Worm (Caenorhabditis elegans) whole organism, late embryonic: Measurements from ENCODE around the gene chil-14.

ENCODE experiments used
- Y22D7AL.16 ChIP-seq: sonication (generic microtip); optimal IDR thresholded peaks from 2 replicates; lab custom pipeline; 2016; ENCODE audit warnings: missing genetic modification characterization, missing compliant biosample characterization
- ahr-1 ChIP-seq: sonication (generic microtip); optimal IDR thresholded peaks from 2 replicates; lab custom pipeline; 2016; ENCODE audit warnings: missing genetic modification characterization, missing compliant biosample characterization
- ama-1 ChIP-seq: fragments of 150-350 bp; optimal IDR thresholded peaks from 2 replicates; lab custom pipeline; 2014
- ceh-14 ChIP-seq: sonication (generic microtip); optimal IDR thresholded peaks from 2 replicates; lab custom pipeline; 2016; ENCODE audit warnings: missing genotype, missing genetic modification characterization, missing compliant biosample characterization
- ceh-18 ChIP-seq: sonication (generic microtip); optimal IDR thresholded peaks from 2 replicates; lab custom pipeline; 2016; ENCODE audit warnings: missing genetic modification characterization, missing compliant biosample characterization
- ceh-19 ChIP-seq: fragments of 200-800 bp; sonication (Bioruptor generic); optimal IDR thresholded peaks from 2 replicates; lab custom pipeline; 2018; ENCODE audit warnings: mild to moderate bottlenecking, missing genetic modification characterization, missing compliant biosample characterization
- ceh-22 ChIP-seq: sonication (generic microtip); optimal IDR thresholded peaks from 2 replicates; lab custom pipeline; 2017; ENCODE audit warnings: missing biosample characterization, missing genetic modification characterization
- ceh-30 ChIP-seq: fragments of 150-350 bp; optimal IDR thresholded peaks from 2 replicates; lab custom pipeline; 2014; ENCODE audit warnings: missing biosample characterization, missing genetic modification characterization
- ceh-31 ChIP-seq: sonication (generic microtip); optimal IDR thresholded peaks from 2 replicates; lab custom pipeline; 2016; ENCODE audit warnings: missing genetic modification characterization, missing compliant biosample characterization
- ceh-9 ChIP-seq: sonication (generic microtip); optimal IDR thresholded peaks from 2 replicates; lab custom pipeline; 2016; ENCODE audit warnings: mild to moderate bottlenecking, missing genetic modification characterization, inconsistent platforms, missing compliant biosample characterization
- che-1 ChIP-seq: sonication (generic microtip); optimal IDR thresholded peaks from 2 replicates; lab custom pipeline; 2016; ENCODE audit warnings: mild to moderate bottlenecking, missing genetic modification characterization, missing compliant biosample characterization
- dmd-4 ChIP-seq: sonication (generic microtip); optimal IDR thresholded peaks from 2 replicates; lab custom pipeline; 2016; ENCODE audit warnings: borderline replicate concordance, missing genetic modification characterization, missing compliant biosample characterization
- dve-1 ChIP-seq: sonication (generic microtip); optimal IDR thresholded peaks from 2 replicates; lab custom pipeline; 2017; ENCODE audit warnings: antibody characterized with exemption, mild to moderate bottlenecking, missing genetic modification characterization, missing compliant biosample characterization
- elt-4 ChIP-seq: sonication (generic microtip); optimal IDR thresholded peaks from 2 replicates; lab custom pipeline; 2016; ENCODE audit warnings: missing genetic modification characterization, missing compliant biosample characterization
- fkh-6 ChIP-seq: sonication (generic microtip); optimal IDR thresholded peaks from 2 replicates; lab custom pipeline; 2016; ENCODE audit warnings: missing genetic modification characterization, missing compliant biosample characterization
- gmeb-2 ChIP-seq: sonication (generic microtip); optimal IDR thresholded peaks from 2 replicates; lab custom pipeline; 2016; ENCODE audit warnings: missing genetic modification characterization, inconsistent platforms, missing compliant biosample characterization
- hlh-30 ChIP-seq: sonication (generic microtip); optimal IDR thresholded peaks from 2 replicates; lab custom pipeline; 2017; ENCODE audit warnings: antibody characterized with exemption, missing genetic modification characterization, missing compliant biosample characterization; ENCODE audit not compliant: insufficient read depth
- hlh-6 ChIP-seq: sonication (generic microtip); optimal IDR thresholded peaks from 2 replicates; lab custom pipeline; 2016; ENCODE audit warnings: missing genotype, missing genetic modification characterization, missing compliant biosample characterization
- mec-3 ChIP-seq: sonication (generic microtip); optimal IDR thresholded peaks from 2 replicates; lab custom pipeline; 2016; ENCODE audit warnings: borderline replicate concordance, missing genetic modification characterization, missing compliant biosample characterization
- nfya-1 ChIP-seq: sonication (generic microtip); optimal IDR thresholded peaks from 2 replicates; lab custom pipeline; 2017; ENCODE audit warnings: missing genetic modification characterization, mild to moderate bottlenecking, missing compliant biosample characterization, antibody characterized with exemption, moderate library complexity
- nhr-232 ChIP-seq: sonication (generic microtip); optimal IDR thresholded peaks from 2 replicates; lab custom pipeline; 2016; ENCODE audit warnings: missing genetic modification characterization, missing compliant biosample characterization
- pag-3 ChIP-seq: sonication (generic microtip); optimal IDR thresholded peaks from 2 replicates; lab custom pipeline; 2016; ENCODE audit warnings: missing compliant biosample characterization, missing genetic modification characterization, borderline replicate concordance
- pat-9 ChIP-seq: fragments of 200-800 bp; sonication (Bioruptor generic); optimal IDR thresholded peaks from 2 replicates; lab custom pipeline; 2018; ENCODE audit warnings: mild to moderate bottlenecking, missing genetic modification characterization, moderate library complexity, missing compliant biosample characterization
- pax-1 ChIP-seq: fragments of 150-350 bp; optimal IDR thresholded peaks from 2 replicates; lab custom pipeline; 2014; ENCODE audit warnings: missing biosample characterization, missing genetic modification characterization
- pha-2 ChIP-seq: sonication (generic microtip); optimal IDR thresholded peaks from 2 replicates; lab custom pipeline; 2017; ENCODE audit warnings: mild to moderate bottlenecking, missing genetic modification characterization, missing compliant biosample characterization
- pha-4 ChIP-seq: fragments of 150-350 bp; optimal IDR thresholded peaks from 2 replicates; lab custom pipeline; 2018; ENCODE audit warnings: missing biosample characterization, missing genetic modification reagents, missing genetic modification characterization
- pros-1 ChIP-seq: fragments of 150-350 bp; optimal IDR thresholded peaks from 2 replicates; lab custom pipeline; 2014; ENCODE audit warnings: missing biosample characterization, missing genetic modification reagents, missing genetic modification characterization
- ref-2 ChIP-seq: sonication (generic microtip); optimal IDR thresholded peaks from 2 replicates; lab custom pipeline; 2016; ENCODE audit warnings: missing genetic modification characterization, missing compliant biosample characterization
- sox-2 ChIP-seq: fragments of 200-800 bp; sonication (Bioruptor generic); IDR thresholded peaks from 2 replicates; pipeline ENCODE4 v1.3.6; 2022; ENCODE audit warnings: missing genetic modification reagents, missing genetic modification characterization, missing compliant biosample characterization
- sox-4 ChIP-seq: sonication (generic microtip); optimal IDR thresholded peaks from 2 replicates; lab custom pipeline; 2017; ENCODE audit warnings: mild to moderate bottlenecking, missing genetic modification characterization, inconsistent platforms, missing compliant biosample characterization
- tbx-2 ChIP-seq: sonication (generic microtip); optimal IDR thresholded peaks from 2 replicates; lab custom pipeline; 2016; ENCODE audit warnings: missing genetic modification characterization, missing compliant biosample characterization
- unc-42 ChIP-seq: sonication (generic microtip); optimal IDR thresholded peaks from 2 replicates; lab custom pipeline; 2016; ENCODE audit warnings: missing genotype, missing genetic modification characterization, missing compliant biosample characterization
- unc-55 ChIP-seq: sonication (generic microtip); optimal IDR thresholded peaks from 2 replicates; lab custom pipeline; 2017; ENCODE audit warnings: missing biosample characterization, missing genetic modification reagents, missing genetic modification characterization

chil-14 gene

ce11 chrV:1414615-1415433 lies 40.0 kb upstream of the chil-14 start:
- TF ChIP-seq ceh-9 (tag; lab: Kevin White, UChicago) (no peak), sox-4 (tag; lab: Kevin White, UChicago) (no peak), ref-2 (tag; lab: Kevin White, UChicago) (no peak), tbx-2 (no peak), ceh-19 (GFP tag; lab: Kevin White, UChicago) (no peak), ama-1 (no peak), nfya-1 (tag; lab: Kevin White, UChicago) (no peak), gmeb-2 (no peak), elt-4 (tag; lab: Kevin White, UChicago) (no peak), pha-2 (tag; lab: Kevin White, UChicago) (no peak), fkh-6 (tag; lab: Kevin White, UChicago) (no peak), sox-2 (no peak), Y22D7AL.16 (no peak), unc-42 (no peak), hlh-30 (tag; lab: Kevin White, UChicago) (no peak), ceh-30 (tag; lab: Kevin White, UChicago) (no peak), pat-9 (tag; lab: Kevin White, UChicago) (no peak)
- TF ChIP-seq, all 69 proteins: peak for 0

- peak; percentile 62 for TF ChIP-seq dve-1
- TF ChIP-seq nhr-232, result no peak
- TF ChIP-seq, all 69 proteins: peak for 1
Observed at ce11 chrV:1416154-1416553, 38.7 kb upstream of the chil-14 start.

- TF ChIP-seq unc-42 (peak; percentile 29), dmd-4 (tag; lab: Kevin White, UChicago) (no peak), ahr-1 (no peak), mec-3 (tag; lab: Kevin White, UChicago) (no peak)
Observed at ce11 chrV:1422269-1422668, 32.6 kb upstream of the chil-14 start.

- TF ChIP-seq ahr-1, result no peak
- peak; percentile 79 for TF ChIP-seq dve-1
- TF ChIP-seq, all 69 proteins: peak for 1
Observed at ce11 chrV:1423338-1423737, 31.5 kb upstream of the chil-14 start.

- no peak for TF ChIP-seq ref-2 (tag; lab: Kevin White, UChicago)
- TF ChIP-seq mec-3 (tag; lab: Kevin White, UChicago), result peak; percentile 52
- TF ChIP-seq che-1 (tag; lab: Kevin White, UChicago), result no peak
Observed at ce11 chrV:1425595-1425994, 29.3 kb upstream of the chil-14 start, which contains the start of gene R12A1.3. TSS of gene R12A1.3 (minus strand) at chrV:1425794.

ce11 chrV:1431702-1432187 lies 23.1 kb upstream of the chil-14 start, which contains the start of gene ges-1:
TSS of gene ges-1 (minus strand) at chrV:1432137.
- no peak for TF ChIP-seq che-1 (tag; lab: Kevin White, UChicago)
- no peak for TF ChIP-seq pax-1 (tag; lab: Kevin White, UChicago)
- TF ChIP-seq pha-4 (tag; lab: Kevin White, UChicago), result no peak
- TF ChIP-seq sox-4 (tag; lab: Kevin White, UChicago), result no peak
- no peak for TF ChIP-seq ceh-31 (tag; lab: Kevin White, UChicago)
- no peak for TF ChIP-seq ceh-18
- no peak for TF ChIP-seq ceh-14
- no peak for TF ChIP-seq ama-1
- no peak for TF ChIP-seq mec-3 (tag; lab: Kevin White, UChicago)
- no peak for TF ChIP-seq ceh-22
- no peak for TF ChIP-seq gmeb-2
- no peak for TF ChIP-seq unc-55 (GFP tag; lab: Kevin White, UChicago)
- TF ChIP-seq pag-3 (tag; lab: Kevin White, UChicago), result no peak
- TF ChIP-seq pros-1, result no peak
- TF ChIP-seq hlh-6, result no peak
